Worm (Caenorhabditis elegans): ENCODE results near the gene srw-85.

srw-85 gene

ce11 chrV:19401429-19401828 is 29.5 kb downstream of the srw-85 start:
- TF ChIP-seq flt-1 (GFP tag; IDR thresholded peaks at IDR 0.05), result no peak

- TF ChIP-seq ama-1 (optimal IDR thresholded peaks at IDR 0.05) (no peak), hmg-4 (GFP tag; optimal IDR thresholded peaks at IDR 0.05) (no peak), sea-1 (GFP tag; conservative IDR thresholded peaks at IDR 0.05) (no peak), ceh-36 (tag; optimal IDR thresholded peaks at IDR 0.05) (no peak), B0310.2 (tag; optimal IDR thresholded peaks at IDR 0.05) (no peak), tbx-37 (GFP tag; conservative IDR thresholded peaks at IDR 0.05) (no peak), scrt-1 (GFP tag; IDR thresholded peaks at IDR 0.05) (no peak), flt-1 (GFP tag; IDR thresholded peaks at IDR 0.05) (no peak), hnd-1 (tag; optimal IDR thresholded peaks at IDR 0.05) (no peak), ceh-13 (GFP tag; optimal IDR thresholded peaks at IDR 0.05) (no peak), tra-4 (tag; optimal IDR thresholded peaks at IDR 0.05) (no peak), ets-7 (tag; optimal IDR thresholded peaks at IDR 0.05) (no peak), F13C5.2 (tag; optimal IDR thresholded peaks at IDR 0.05) (no peak), hmbx-1 (tag; optimal IDR thresholded peaks at IDR 0.05) (no peak), aly-1 (tag; optimal IDR thresholded peaks at IDR 0.05) (no peak), tbx-11 (GFP tag; IDR thresholded peaks at IDR 0.05) (no peak), pes-1 (GFP tag; IDR thresholded peaks at IDR 0.05) (no peak)
Observed at ce11 chrV:19400619-19401018, 30.3 kb downstream of the srw-85 start, which contains the start of gene srw-86. TSS of gene srw-86 (minus strand) at chrV:19400719.

DNA sequence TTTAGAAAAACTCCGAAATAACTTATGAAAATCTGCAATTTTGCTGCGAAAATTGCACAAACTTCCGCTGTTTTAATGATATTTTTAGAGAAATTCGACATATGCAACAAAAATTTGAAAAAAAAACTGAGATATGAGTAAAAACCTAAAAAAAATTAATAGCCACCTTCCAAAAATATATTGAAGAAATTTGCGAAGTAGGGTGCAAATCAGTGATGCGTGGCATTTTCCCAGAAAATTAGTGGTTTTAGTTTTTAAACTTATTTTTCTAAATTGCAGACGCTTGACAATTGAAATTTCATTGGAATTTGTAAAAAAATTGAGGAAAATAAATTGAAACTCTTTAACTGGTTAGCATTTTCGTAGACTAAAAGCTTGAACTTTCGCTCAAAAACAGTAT is 32.1 kb downstream of the srw-85 start, which contains the start of gene C25F9.13:
TSS of gene C25F9.13 (minus strand) at position 101 of the 400 bp plus-strand sequence.
- TF ChIP-seq sea-1 (GFP tag; conservative IDR thresholded peaks at IDR 0.05) (no peak), pes-1 (GFP tag; IDR thresholded peaks at IDR 0.05) (no peak), ceh-36 (tag; optimal IDR thresholded peaks at IDR 0.05) (no peak), F13C5.2 (tag; optimal IDR thresholded peaks at IDR 0.05) (no peak), tbx-37 (GFP tag; conservative IDR thresholded peaks at IDR 0.05) (no peak), ets-7 (tag; optimal IDR thresholded peaks at IDR 0.05) (no peak), B0310.2 (tag; optimal IDR thresholded peaks at IDR 0.05) (no peak)

- TF ChIP-seq ama-1 (optimal IDR thresholded peaks at IDR 0.05), result no peak
- no peak for TF ChIP-seq B0310.2 (tag; optimal IDR thresholded peaks at IDR 0.05)
- TF ChIP-seq hnd-1 (tag; optimal IDR thresholded peaks at IDR 0.05), result no peak
- TF ChIP-seq sea-1 (GFP tag; conservative IDR thresholded peaks at IDR 0.05), result no peak
- TF ChIP-seq ets-7 (tag; optimal IDR thresholded peaks at IDR 0.05), result no peak
- no peak for TF ChIP-seq tra-4 (tag; optimal IDR thresholded peaks at IDR 0.05)
- no peak for TF ChIP-seq pes-1 (GFP tag; IDR thresholded peaks at IDR 0.05)
- no peak for TF ChIP-seq tbx-37 (GFP tag; conservative IDR thresholded peaks at IDR 0.05)
- TF ChIP-seq tbx-11 (GFP tag; IDR thresholded peaks at IDR 0.05), result no peak
- TF ChIP-seq ceh-13 (GFP tag; optimal IDR thresholded peaks at IDR 0.05), result no peak
- TF ChIP-seq hmg-4 (GFP tag; optimal IDR thresholded peaks at IDR 0.05), result no peak
- no peak for TF ChIP-seq ceh-36 (tag; optimal IDR thresholded peaks at IDR 0.05)
- no peak for TF ChIP-seq hmbx-1 (tag; optimal IDR thresholded peaks at IDR 0.05)
- TF ChIP-seq F13C5.2 (tag; optimal IDR thresholded peaks at IDR 0.05), result no peak
- TF ChIP-seq scrt-1 (GFP tag; IDR thresholded peaks at IDR 0.05), result no peak
- TF ChIP-seq flt-1 (GFP tag; IDR thresholded peaks at IDR 0.05), result no peak
- no peak for TF ChIP-seq aly-1 (tag; optimal IDR thresholded peaks at IDR 0.05)
Observed at ce11 chrV:19398396-19398795, 32.5 kb downstream of the srw-85 start.

DNA sequence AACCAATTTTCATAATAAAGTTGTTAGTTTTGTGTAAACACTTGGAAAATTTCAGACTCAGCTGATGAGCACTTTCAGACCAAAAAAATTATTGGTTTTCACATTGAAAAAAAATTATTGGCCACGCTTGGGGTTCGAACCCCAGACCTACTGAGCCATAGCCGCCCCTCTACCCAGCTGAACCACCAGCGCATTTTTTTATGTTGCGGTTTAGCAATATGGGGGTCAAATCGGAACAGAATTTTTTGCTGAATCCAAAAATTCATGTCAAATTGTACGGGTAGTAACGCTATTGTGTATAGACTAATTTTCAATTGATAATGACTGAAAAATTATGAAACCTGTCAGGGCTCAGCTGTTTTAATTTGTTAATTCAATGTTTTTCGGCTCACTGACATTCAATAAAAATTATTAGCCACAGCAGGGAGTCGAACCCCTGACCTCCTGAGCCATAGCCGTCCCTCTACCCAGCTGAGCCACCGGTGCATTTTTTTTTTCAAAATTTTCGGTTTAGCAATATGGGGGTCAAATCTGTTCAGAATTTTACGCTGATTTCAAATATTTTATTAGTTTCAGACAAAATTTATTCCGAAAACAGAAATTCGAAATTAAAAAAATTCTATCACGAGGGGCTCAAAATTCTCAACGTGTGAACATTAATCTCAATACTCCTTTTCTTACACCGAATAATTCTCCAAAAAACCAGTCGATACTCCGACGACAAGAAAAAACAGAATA is 34.2 kb downstream of the srw-85 start:
- TF ChIP-seq hmg-4 (GFP tag; optimal IDR thresholded peaks at IDR 0.05) (no peak), ceh-13 (GFP tag; optimal IDR thresholded peaks at IDR 0.05) (no peak), tbx-37 (GFP tag; conservative IDR thresholded peaks at IDR 0.05) (no peak)

DNA sequence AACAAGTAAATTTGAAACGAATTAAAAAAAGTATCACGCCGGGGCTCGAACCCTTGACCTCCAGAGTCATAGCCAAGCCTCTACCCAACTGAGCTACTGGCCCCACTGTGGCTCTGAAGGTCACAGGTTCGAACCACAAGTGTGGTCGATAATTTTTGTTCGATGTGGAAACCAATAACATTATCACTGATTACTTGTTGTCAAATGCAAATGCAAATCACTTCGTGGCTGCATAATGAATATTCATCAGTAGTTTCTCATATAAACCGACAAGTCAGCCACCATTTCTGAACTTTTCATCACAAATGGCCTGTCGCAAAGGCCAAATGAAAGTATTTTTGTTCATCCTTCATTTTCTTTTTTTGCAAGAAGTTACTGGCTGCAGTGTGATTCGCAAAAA is 36.2 kb downstream of the srw-85 start, which contains the start of gene C25F9.8:
TSS of gene C25F9.8 (plus strand) at position 301 of the 400 bp plus-strand sequence.
- TF ChIP-seq ceh-13 (GFP tag; optimal IDR thresholded peaks at IDR 0.05), result no peak

- TF ChIP-seq flt-1 (GFP tag; IDR thresholded peaks at IDR 0.05) (no peak), ceh-36 (tag; optimal IDR thresholded peaks at IDR 0.05) (no peak), ceh-13 (GFP tag; optimal IDR thresholded peaks at IDR 0.05) (no peak), ama-1 (optimal IDR thresholded peaks at IDR 0.05) (no peak), hnd-1 (tag; optimal IDR thresholded peaks at IDR 0.05) (no peak), F13C5.2 (tag; optimal IDR thresholded peaks at IDR 0.05) (no peak), sea-1 (GFP tag; conservative IDR thresholded peaks at IDR 0.05) (no peak), tbx-37 (GFP tag; conservative IDR thresholded peaks at IDR 0.05) (no peak), ets-7 (tag; optimal IDR thresholded peaks at IDR 0.05) (no peak), aly-1 (tag; optimal IDR thresholded peaks at IDR 0.05) (no peak)
Observed at ce11 chrV:19391242-19391641, 39.7 kb downstream of the srw-85 start.

- TF ChIP-seq hmg-4 (GFP tag; optimal IDR thresholded peaks at IDR 0.05), result no peak
- no peak for TF ChIP-seq ama-1 (optimal IDR thresholded peaks at IDR 0.05)
- no peak for TF ChIP-seq sea-1 (GFP tag; conservative IDR thresholded peaks at IDR 0.05)
- no peak for TF ChIP-seq pes-1 (GFP tag; IDR thresholded peaks at IDR 0.05)
- TF ChIP-seq tra-4 (tag; optimal IDR thresholded peaks at IDR 0.05), result no peak
- no peak for TF ChIP-seq ceh-13 (GFP tag; optimal IDR thresholded peaks at IDR 0.05)
- no peak for TF ChIP-seq F13C5.2 (tag; optimal IDR thresholded peaks at IDR 0.05)
- TF ChIP-seq hmbx-1 (tag; optimal IDR thresholded peaks at IDR 0.05), result no peak
- TF ChIP-seq flt-1 (GFP tag; IDR thresholded peaks at IDR 0.05), result no peak
- TF ChIP-seq scrt-1 (GFP tag; IDR thresholded peaks at IDR 0.05), result no peak
- no peak for TF ChIP-seq tbx-11 (GFP tag; IDR thresholded peaks at IDR 0.05)
- no peak for TF ChIP-seq B0310.2 (tag; optimal IDR thresholded peaks at IDR 0.05)
- no peak for TF ChIP-seq ets-7 (tag; optimal IDR thresholded peaks at IDR 0.05)
Observed at ce11 chrV:19390029-19390428, 40.9 kb downstream of the srw-85 start, which contains the start of gene slcr-46.2. TSS of gene slcr-46.2 (minus strand) at chrV:19390129.
